Fruit fly (Drosophila melanogaster): ENCODE results near the gene CRMP.

dm6 chr3R:5611733-5612132, 40.8 kb downstream of the CRMP start:
- TF ChIP-seq tin (GFP tag; optimal IDR thresholded peaks at IDR 0.05) (no peak), CG12299 (tag; optimal IDR thresholded peaks at IDR 0.05) (no peak), CG11560 (tag; IDR thresholded peaks at IDR 0.05) (no peak)
